Fruit fly (Drosophila melanogaster) whole organism: ENCODE results near the gene CCDC151.

Experiments used
- CG8478 ChIP-seq: fragments of >200 bp; optimal IDR thresholded peaks from 2 replicates; lab custom pipeline; 2018; ENCODE audit warnings: inconsistent platforms
- Dll ChIP-seq: fragments of >200 bp; optimal IDR thresholded peaks from 2 replicates; lab custom pipeline; 2017
- EcR ChIP-seq, 2 experiments: fragments of >200 bp; optimal IDR thresholded peaks; 2 replicates each; lab custom pipeline; 2017; ENCODE audit warnings: missing biosample characterization in 2 of 2, missing genetic modification characterization in 2 of 2, missing genetic modification reagents in 2 of 2
- pan ChIP-seq: fragments of >200 bp; optimal IDR thresholded peaks from 2 replicates; lab custom pipeline; 2017
- psq ChIP-seq: fragments of >200 bp; optimal IDR thresholded peaks from 2 replicates; lab custom pipeline; 2017
- usp ChIP-seq: fragments of >200 bp; optimal IDR thresholded peaks from 2 replicates; lab custom pipeline; 2017; ENCODE audit warnings: missing biosample characterization, missing genetic modification characterization, mixed read lengths

CCDC151 gene

DNA sequence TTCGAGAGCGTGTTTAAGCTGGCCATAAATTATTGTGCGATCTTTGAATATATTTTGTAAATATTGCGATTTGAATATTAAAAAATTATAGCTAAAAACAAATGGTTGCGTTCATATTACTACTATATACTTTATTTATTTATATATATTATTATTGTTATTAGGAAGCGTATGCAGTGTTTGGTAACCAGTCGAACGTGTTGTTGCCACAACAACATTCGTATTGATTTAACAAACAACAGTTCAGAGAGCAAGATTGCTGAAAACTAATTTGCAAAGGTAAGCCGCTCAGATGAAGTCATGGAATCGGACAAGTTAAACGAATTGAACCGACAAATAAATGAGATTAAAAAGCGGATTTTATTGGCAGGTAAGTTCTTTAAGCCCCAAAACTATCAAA is at the start of gene CCDC151:
CCDC151 (plus strand) TSS at position 301 of the 400 bp plus-strand sequence.
- TF ChIP-seq usp = no peak
- no peak for TF ChIP-seq CG8478 (lab: Kevin White, UChicago)
- TF ChIP-seq psq (lab: Kevin White, UChicago) = no peak
- no peak for TF ChIP-seq EcR (GFP tag; optimal IDR thresholded peaks at IDR 0.05; lab: Kevin White, UChicago)
- no peak for TF ChIP-seq pan
- no peak for TF ChIP-seq Dll (lab: Kevin White, UChicago)

DNA sequence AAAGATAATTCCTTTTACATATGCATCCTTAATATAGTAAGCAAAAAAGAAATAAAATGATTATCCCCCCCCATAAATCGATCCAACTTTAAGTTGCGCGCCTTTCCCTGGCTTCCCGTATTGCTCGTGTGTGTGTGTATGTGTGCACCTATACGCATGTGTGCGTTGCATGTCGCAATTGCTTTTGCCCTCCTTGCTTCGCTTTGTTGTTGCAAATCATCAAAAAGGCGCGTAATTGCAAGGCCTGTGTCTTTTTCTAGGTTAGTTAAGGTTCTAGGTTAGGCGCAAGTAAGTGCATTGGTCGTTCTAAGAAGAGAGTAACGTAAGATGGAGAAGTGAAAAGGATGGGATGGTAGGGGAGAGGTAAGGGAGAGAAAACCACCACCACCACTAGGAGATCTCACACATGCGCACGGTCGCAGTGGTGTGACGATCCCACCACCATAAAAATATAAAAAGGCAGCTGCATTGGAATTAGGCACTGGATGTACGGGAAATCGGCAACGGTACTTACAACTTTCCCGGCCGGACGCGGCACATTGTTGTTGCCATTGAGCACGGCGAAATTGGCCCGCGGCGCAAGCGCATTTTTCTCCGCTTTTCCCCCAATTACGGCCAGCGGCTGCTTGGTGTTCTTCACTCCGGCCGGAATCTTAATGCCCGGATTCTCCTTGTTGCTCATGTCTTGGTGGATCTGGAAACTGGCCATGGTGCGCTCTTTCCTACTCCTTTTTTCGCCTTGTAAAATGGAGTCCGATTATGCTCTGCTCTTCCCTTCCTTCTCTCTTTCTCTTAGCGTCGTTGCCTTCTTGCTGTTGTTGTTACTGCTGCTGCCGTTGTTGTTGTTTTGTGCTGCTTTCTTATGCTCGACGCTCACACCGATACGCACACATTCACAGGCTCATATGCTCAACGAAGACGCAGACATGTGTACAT is 48.6 kb upstream of the CCDC151 start:
- TF ChIP-seq pan (no peak), CG8478 (lab: Kevin White, UChicago) (no peak), usp (no peak)

DNA sequence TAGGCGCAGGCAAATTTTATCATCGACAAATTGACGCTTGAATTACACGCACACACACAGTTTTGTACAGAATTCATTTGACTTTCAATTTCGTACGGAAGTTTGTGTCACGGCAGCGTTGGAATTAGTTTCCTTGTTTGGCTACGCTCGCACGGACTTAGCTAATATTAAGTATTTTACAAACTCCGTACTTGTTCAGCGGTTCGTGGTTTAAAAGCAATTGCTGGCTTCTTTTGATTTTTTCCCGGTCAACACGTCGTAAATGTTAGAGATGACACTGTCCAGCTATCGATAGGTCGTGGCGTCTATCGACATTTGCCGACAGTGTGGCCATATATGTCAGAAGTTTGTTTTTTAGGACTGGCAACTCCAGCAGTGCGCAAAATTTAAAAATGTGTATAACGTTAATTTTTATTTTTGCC is 47.9 kb upstream of the CCDC151 start, which contains the start of gene CycA:
CycA (minus strand) TSS at position 283 of the 422 bp plus-strand sequence.
- TF ChIP-seq CG8478 (lab: Kevin White, UChicago) = no peak
- TF ChIP-seq usp = no peak
- no peak for TF ChIP-seq Dll (lab: Kevin White, UChicago)
- TF ChIP-seq psq (lab: Kevin White, UChicago) = no peak
- TF ChIP-seq pan = no peak
- no peak for TF ChIP-seq EcR (GFP tag; optimal IDR thresholded peaks at IDR 0.05; lab: Kevin White, UChicago)

DNA sequence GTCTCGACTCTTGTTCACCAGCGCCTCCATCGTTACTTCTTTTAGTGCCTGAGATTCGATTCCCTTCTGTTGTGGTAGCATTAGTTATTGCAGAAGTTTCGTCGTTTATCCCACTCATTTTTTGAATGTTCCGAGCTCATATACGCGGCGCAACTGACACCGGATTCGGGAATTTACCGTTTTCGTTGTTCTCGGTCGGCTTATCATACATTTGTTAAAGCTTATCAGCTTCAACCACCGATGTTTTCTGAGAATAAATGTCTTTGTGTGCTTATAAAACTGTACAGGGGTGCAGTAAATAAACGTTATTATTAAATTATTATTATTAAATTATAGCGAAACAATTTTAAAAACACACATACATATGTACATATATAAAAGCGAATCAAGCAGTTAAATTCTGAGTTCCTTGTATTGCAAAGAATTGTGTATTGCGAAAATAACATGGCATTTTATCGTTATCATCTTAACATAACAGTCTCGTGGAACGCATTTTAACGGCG is 44.6 kb upstream of the CCDC151 start, which contains the start of gene CG43064:
CG43064 (minus strand) TSS at position 147 of the 503 bp plus-strand sequence.
- TF ChIP-seq EcR (GFP tag; optimal IDR thresholded peaks at IDR 0.05; lab: Kevin White, UChicago) (no peak), pan (no peak), psq (lab: Kevin White, UChicago) (no peak), Dll (lab: Kevin White, UChicago) (no peak), usp (no peak), CG8478 (lab: Kevin White, UChicago) (no peak)

DNA sequence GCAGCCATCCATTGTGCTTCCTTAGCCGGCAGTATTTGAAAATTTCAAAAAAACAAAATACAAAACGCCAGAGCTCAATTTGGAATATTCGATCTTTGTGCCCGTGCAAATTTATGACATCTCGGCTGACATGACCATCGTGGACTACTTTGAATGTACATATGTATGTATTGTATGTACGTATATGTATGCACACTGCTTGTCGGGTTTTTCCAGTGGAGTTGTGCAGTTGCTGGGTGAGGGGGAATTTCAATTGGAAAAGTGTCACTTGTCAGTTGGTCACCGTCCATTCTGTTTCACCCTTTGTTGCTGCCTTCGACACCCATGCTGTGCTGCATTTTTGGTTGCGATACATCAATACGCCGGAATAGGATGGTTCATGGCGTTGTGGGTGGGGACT is 33.5 kb upstream of the CCDC151 start, which contains the start of gene CG12521:
CG12521 (minus strand) TSS at position 101 of the 400 bp plus-strand sequence.
- TF ChIP-seq CG8478 (lab: Kevin White, UChicago) = no peak
- TF ChIP-seq usp = no peak
- TF ChIP-seq psq (lab: Kevin White, UChicago) = no peak

DNA sequence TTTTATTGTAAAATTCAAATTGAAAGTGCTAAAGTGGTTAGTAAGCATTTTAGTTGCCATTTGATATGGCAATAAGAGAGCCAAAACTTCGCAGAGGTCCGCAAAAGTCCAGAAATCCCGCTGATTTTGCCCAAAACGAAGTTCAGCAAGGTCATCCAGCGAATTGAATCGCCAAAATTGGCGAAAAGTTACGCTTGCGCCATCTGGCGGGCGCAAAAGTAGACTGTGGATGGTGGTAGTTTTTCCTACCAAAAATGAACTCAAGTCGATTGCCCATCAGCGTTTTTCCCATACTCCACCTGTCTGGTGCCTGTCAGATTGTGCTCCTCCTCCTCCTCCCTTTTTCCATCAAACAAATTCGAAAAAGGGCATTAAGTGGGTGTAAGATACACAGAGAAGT is 28.3 kb upstream of the CCDC151 start:
- TF ChIP-seq usp (no peak), CG8478 (lab: Kevin White, UChicago) (no peak), Dll (lab: Kevin White, UChicago) (no peak), psq (lab: Kevin White, UChicago) (no peak), EcR (GFP tag; optimal IDR thresholded peaks at IDR 0.05; lab: Kevin White, UChicago) (no peak), pan (no peak)

DNA sequence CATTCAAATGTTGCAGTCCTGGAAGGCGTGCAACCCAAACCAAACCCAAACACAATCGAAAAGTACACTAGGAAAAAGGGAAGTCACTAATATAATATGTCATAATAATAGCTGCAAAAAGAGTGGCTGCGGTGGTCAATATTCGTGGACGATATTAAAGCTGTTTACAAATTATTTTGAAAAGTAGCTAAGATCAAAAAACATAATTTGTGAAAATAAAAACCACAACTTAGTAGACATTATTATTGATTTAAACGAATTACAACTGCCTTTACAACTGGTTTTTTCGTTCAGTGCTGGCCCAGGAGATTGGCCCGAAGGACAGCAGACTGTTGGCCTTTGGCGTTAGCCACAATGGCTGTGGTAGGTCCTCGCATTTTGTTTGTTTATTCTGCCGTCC is 22.4 kb upstream of the CCDC151 start:
- TF ChIP-seq pan (no peak), psq (lab: Kevin White, UChicago) (no peak), Dll (lab: Kevin White, UChicago) (no peak), EcR (GFP tag; optimal IDR thresholded peaks at IDR 0.05; lab: Kevin White, UChicago) (no peak), CG8478 (lab: Kevin White, UChicago) (no peak), usp (no peak)

DNA sequence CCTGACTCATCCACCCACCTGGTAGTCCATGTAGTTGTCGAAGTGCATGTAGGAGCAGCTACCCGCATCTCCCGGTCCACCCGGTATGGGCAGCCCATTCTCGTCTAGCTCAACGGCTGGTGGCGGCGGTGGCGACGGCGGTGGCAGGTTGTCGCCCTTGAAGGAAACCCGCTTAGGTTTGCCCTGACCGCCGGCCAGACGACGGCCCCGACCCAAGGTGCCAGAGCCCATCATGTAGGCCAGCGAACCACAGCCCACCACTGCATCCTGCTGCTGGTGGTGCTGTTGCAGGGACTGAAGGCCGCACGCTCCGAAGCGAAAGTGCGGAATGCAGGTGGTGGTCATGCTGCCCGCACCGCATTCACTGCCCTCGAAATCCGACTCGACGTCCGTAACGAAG is 18.9 kb upstream of the CCDC151 start:
- no peak for TF ChIP-seq Dll (lab: Kevin White, UChicago)
- no peak for TF ChIP-seq pan
- no peak for TF ChIP-seq EcR (GFP tag; optimal IDR thresholded peaks at IDR 0.05; lab: Kevin White, UChicago)
- TF ChIP-seq usp = no peak
- no peak for TF ChIP-seq CG8478 (lab: Kevin White, UChicago)
- no peak for TF ChIP-seq psq (lab: Kevin White, UChicago)

DNA sequence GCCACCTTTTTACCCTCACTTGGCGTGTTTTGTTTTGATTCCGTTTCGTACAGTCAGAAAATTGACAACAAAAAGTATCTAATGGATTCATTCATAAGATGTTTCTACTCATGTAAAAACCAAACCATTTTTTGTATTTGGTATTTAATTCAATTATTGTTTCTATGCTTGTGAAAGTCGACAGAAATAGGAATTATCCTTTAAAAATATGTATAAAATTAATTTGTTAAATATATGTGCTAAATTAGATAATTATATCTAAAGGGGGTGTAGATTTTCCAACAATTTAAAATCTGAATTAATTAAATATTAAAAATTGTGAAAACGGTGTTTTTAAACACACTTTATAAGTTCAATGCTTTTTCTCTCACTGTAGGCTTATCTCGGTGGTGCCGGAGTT is 17.6 kb upstream of the CCDC151 start:
- TF ChIP-seq usp (no peak), EcR (GFP tag; optimal IDR thresholded peaks at IDR 0.05; lab: Kevin White, UChicago) (no peak), pan (no peak), CG8478 (lab: Kevin White, UChicago) (no peak), Dll (lab: Kevin White, UChicago) (no peak), psq (lab: Kevin White, UChicago) (no peak)

DNA sequence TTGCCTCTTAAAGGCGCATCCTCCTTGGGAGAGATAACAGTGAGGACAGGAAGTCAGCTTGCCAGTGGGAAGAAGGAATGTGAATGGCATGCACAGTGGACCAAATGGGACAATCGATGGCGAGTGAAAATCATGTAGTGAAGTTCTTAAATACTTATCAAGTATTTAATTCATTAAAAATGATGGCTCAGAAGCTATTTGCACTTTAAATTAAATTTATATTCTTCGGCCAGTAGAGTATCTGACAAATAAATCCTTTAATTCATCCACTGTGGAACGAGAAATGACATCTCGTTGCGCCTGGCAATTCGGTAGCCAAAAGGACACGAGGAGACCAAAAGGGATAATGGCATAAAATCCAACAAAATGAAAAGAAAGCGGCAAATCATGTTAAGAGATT is 11.9 kb upstream of the CCDC151 start:
- TF ChIP-seq CG8478 (lab: Kevin White, UChicago) (no peak), psq (lab: Kevin White, UChicago) (no peak), usp (no peak), Dll (lab: Kevin White, UChicago) (no peak), pan (no peak), EcR (GFP tag; optimal IDR thresholded peaks at IDR 0.05; lab: Kevin White, UChicago) (no peak)

DNA sequence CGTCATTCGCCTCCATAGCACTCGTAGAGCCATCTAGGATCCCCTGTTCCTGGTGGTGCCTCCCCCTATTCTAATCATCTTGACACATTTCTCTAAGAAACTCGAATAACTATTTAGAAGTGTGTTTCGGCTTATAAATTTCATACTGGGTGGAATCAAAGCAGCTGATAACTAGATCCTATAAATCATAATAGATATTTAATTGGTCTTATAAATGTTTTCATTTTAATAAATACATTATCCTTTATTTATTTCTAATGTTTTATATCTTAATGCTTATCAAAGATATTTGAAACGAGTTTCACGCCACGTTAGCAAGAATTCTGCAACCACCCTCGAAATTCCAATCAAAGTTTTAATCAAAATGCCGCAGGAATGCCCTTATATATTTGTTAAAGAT is 10.0 kb upstream of the CCDC151 start, which contains the start of gene CG5906:
CG5906 (minus strand) TSS at position 101 of the 400 bp plus-strand sequence.
- TF ChIP-seq pan (no peak), psq (lab: Kevin White, UChicago) (no peak), CG8478 (lab: Kevin White, UChicago) (no peak), usp (no peak), Dll (lab: Kevin White, UChicago) (no peak), EcR (GFP tag; optimal IDR thresholded peaks at IDR 0.05; lab: Kevin White, UChicago) (no peak)

DNA sequence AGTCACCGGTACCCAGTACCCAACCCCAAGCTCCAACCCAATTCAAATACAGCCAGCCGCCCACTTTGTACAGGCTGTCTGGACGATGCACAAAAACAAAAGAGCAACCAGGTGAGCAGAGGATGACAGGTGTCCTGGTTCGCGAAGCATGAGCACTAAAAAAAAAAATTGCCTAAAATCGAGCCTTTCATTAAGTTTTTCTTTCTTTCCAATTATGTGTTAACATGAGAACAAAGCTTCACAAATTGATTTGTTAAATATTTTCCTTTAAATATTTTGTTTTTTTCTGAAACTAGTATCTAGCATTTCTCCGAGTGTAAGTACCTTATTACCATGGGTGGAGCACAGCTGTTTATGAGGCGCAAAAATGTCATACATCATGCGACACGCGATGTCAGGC is 6.4 kb upstream of the CCDC151 start:
- TF ChIP-seq usp = no peak
- no peak for TF ChIP-seq CG8478 (lab: Kevin White, UChicago)
- no peak for TF ChIP-seq EcR (GFP tag; optimal IDR thresholded peaks at IDR 0.05; lab: Kevin White, UChicago)
- TF ChIP-seq psq (lab: Kevin White, UChicago) = no peak
- TF ChIP-seq pan = no peak
- TF ChIP-seq Dll (lab: Kevin White, UChicago) = no peak
